Worm (Caenorhabditis elegans): ENCODE results near the gene T03F6.3.

DNA sequence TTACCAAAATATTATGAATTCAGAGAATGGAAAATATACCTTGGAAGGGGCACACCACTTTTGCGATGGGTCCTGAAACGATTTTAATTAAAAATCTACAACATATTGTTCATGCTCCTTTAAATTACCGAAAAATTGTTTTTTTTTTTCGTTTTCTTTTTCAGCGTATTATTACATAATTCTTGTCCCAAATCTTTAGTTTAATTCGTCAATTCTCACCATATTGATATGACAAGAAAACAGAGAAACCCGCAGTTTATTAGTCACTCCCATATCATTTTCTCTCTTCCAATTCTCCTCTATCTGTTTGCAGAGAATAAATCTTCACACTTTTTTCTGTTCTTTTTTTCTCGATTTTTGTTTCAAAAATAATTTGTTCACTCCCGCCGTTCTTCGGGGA lies 6.1 kb downstream of the T03F6.3 start, which contains the start of gene F11F1.1:
- TF ChIP-seq ztf-4 (tag; optimal IDR thresholded peaks at IDR 0.05), result no peak
- TF ChIP-seq ZK546.5 (tag; optimal IDR thresholded peaks at IDR 0.05), result no peak
- no peak for TF ChIP-seq ceh-16 (tag; optimal IDR thresholded peaks at IDR 0.05)
- TF ChIP-seq nhr-77 (tag; optimal IDR thresholded peaks at IDR 0.05), result no peak
- no peak for TF ChIP-seq nhr-237 (tag; optimal IDR thresholded peaks at IDR 0.05)
- no peak for TF ChIP-seq snpc-4 (tag; optimal IDR thresholded peaks at IDR 0.05)
- TF ChIP-seq elt-1 (tag; optimal IDR thresholded peaks at IDR 0.05), result no peak
- TF ChIP-seq dmd-4 (tag; optimal IDR thresholded peaks at IDR 0.05), result no peak
- TF ChIP-seq nhr-12 (tag; optimal IDR thresholded peaks at IDR 0.05), result no peak
- TF ChIP-seq mab-5 (tag; optimal IDR thresholded peaks at IDR 0.05), result no peak
- TF ChIP-seq zag-1 (tag; optimal IDR thresholded peaks at IDR 0.05), result no peak
- TF ChIP-seq ama-1 (optimal IDR thresholded peaks at IDR 0.05), result no peak
- no peak for TF ChIP-seq elt-3 (tag; optimal IDR thresholded peaks at IDR 0.05)
- TF ChIP-seq blmp-1 (tag; optimal IDR thresholded peaks at IDR 0.05; ENCODE audit: insufficient read depth), result no peak
